Worm (Caenorhabditis elegans): ENCODE data around the gene F23H11.2.

DNA sequence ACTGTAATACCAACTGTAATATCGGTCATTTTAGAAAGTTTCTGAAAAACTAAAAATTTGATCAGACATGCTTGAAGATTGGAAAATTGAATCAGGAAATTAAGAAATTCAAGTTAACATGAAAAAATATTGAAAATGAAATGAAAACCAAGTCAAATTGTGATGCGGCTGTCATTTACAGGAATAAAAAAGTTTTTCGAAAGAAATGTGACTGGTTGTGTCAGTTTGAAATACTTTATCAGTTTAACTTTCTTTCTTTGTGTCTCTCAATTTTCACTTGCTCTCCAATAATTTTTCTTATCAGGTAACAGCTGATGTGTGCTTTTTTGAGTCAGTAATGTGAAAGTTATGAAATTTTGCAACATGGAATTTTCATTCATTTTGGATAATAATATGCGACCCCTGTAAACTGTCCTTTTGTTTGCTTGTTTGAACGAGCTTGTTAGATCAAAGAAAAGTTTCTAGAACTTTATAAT is 50.7 kb downstream of the F23H11.2 start, which contains the start of gene fbxa-60:
- no peak for TF ChIP-seq ama-1 (optimal IDR thresholded peaks at IDR 0.05)
- no peak for TF ChIP-seq nhr-11 (tag; optimal IDR thresholded peaks at IDR 0.05)
- TF ChIP-seq nhr-12 (tag; optimal IDR thresholded peaks at IDR 0.05), result no peak

Data from whole organism, L2 larva.